Worm (Caenorhabditis elegans) whole organism, midembryonic: ENCODE measurements around the gene tag-290.

ENCODE experiments used
- T22C8.4 ChIP-seq: fragments of 200-800 bp; sonication (Bioruptor generic); IDR thresholded peaks from 2 replicates; pipeline ENCODE4 v1.3.6; 2022; ENCODE audit warnings: missing genetic modification characterization, missing compliant biosample characterization
- flt-1 ChIP-seq: fragments of 200-800 bp; sonication (Bioruptor generic); IDR thresholded peaks from 2 replicates; pipeline ENCODE4 v1.3.6; 2022; ENCODE audit warnings: missing genetic modification characterization, missing compliant biosample characterization
- klf-2 ChIP-seq: fragments of 200-800 bp; sonication (Bioruptor generic); conservative IDR thresholded peaks from 2 replicates; pipeline ENCODE4 v1.3.6; 2022; ENCODE audit warnings: missing genetic modification reagents, missing genetic modification characterization, missing compliant biosample characterization
- med-1 ChIP-seq: sonication (generic microtip); optimal IDR thresholded peaks from 2 replicates; lab custom pipeline; 2017; ENCODE audit warnings: missing genetic modification characterization, mild to moderate bottlenecking, missing compliant biosample characterization, antibody characterized with exemption, missing genetic modification reagents; ENCODE audit not compliant: insufficient read depth
- ref-1 ChIP-seq: fragments of 200-800 bp; sonication (Bioruptor generic); conservative IDR thresholded peaks from 2 replicates; pipeline ENCODE4 v1.3.6; 2022; ENCODE audit warnings: missing genetic modification reagents, missing genetic modification characterization, missing compliant biosample characterization
- tab-1 ChIP-seq: fragments of 200-800 bp; sonication (Bioruptor generic); IDR thresholded peaks from 2 replicates; pipeline ENCODE4 v1.3.6; 2022; ENCODE audit warnings: missing genetic modification characterization, missing compliant biosample characterization

DNA sequence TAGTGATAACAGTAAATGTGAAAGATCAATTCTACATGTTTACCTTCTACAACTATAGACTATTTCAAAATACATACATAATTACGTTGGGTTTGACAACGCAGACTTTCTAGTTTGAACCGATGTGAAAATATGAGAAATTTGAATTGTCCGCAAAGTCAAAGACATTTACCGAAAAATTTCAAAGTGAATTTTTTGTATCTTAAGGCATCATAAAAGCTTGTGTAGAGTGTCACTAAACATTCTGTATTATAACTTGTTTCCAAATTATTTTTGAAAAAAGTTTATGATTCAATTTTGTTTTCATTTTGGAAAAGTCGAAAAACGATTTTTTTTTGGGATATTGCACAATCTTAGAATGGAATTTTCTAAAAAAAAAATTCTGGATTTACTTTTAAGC lies 22.5 kb downstream of the tag-290 start:
- TF ChIP-seq ref-1 (GFP tag; lab: Robert Waterston, UW) (no peak), flt-1 (GFP tag; lab: Robert Waterston, UW) (no peak), med-1 (GFP tag; lab: Kevin White, UChicago) (no peak), klf-2 (no peak), T22C8.4 (GFP tag; lab: Robert Waterston, UW) (no peak), tab-1 (GFP tag; lab: Robert Waterston, UW) (no peak)
